Fruit fly (Drosophila melanogaster) Kc167 (cell line): ENCODE results near the gene Cpr97Eb.

Source experiments
- Sin3A ChIP-seq: fragments of >200 bp; optimal IDR thresholded peaks from 2 replicates; lab custom pipeline; 2018; ENCODE audit warnings: missing external identifiers
- h ChIP-seq: fragments of >200 bp; optimal IDR thresholded peaks from 3 replicates; lab custom pipeline; 2018; ENCODE audit warnings: missing external identifiers

- TF ChIP-seq Sin3A (lab: Kevin White, UChicago) = no peak
- no peak for TF ChIP-seq h
These were observed 18.5 kb upstream of the Cpr97Eb start for dm6 chr3R:27109458-27109857.
